Worm (Caenorhabditis elegans): ENCODE results near the gene srlf-23.

srlf-23 gene

ce11 chrV:878567-878966, 14.8 kb downstream of the srlf-23 start, which contains the start of gene T02B11.8:
T02B11.8 (minus strand) TSS chrV:878667.
- TF ChIP-seq hnd-1 (tag; optimal IDR thresholded peaks at IDR 0.05), result no peak
- TF ChIP-seq ama-1 (optimal IDR thresholded peaks at IDR 0.05), result no peak
- no peak for TF ChIP-seq ceh-36 (tag; optimal IDR thresholded peaks at IDR 0.05)
- no peak for TF ChIP-seq hmg-4 (GFP tag; optimal IDR thresholded peaks at IDR 0.05)
- no peak for TF ChIP-seq ets-7 (tag; optimal IDR thresholded peaks at IDR 0.05)
- TF ChIP-seq aly-1 (tag; optimal IDR thresholded peaks at IDR 0.05), result no peak
- TF ChIP-seq ceh-13 (GFP tag; optimal IDR thresholded peaks at IDR 0.05), result no peak
- no peak for TF ChIP-seq B0310.2 (tag; optimal IDR thresholded peaks at IDR 0.05)
- no peak for TF ChIP-seq hmbx-1 (tag; optimal IDR thresholded peaks at IDR 0.05)
- no peak for TF ChIP-seq scrt-1 (GFP tag; IDR thresholded peaks at IDR 0.05)

ce11 chrV:875945-876344, 17.4 kb downstream of the srlf-23 start, which contains the start of gene T02B11.9:
T02B11.9 (plus strand) TSS chrV:876245.
- TF ChIP-seq ceh-13 (GFP tag; optimal IDR thresholded peaks at IDR 0.05) (no peak), sea-1 (GFP tag; conservative IDR thresholded peaks at IDR 0.05) (no peak), tbx-37 (GFP tag; conservative IDR thresholded peaks at IDR 0.05) (no peak), ets-7 (tag; optimal IDR thresholded peaks at IDR 0.05) (no peak), scrt-1 (GFP tag; IDR thresholded peaks at IDR 0.05) (no peak), ama-1 (optimal IDR thresholded peaks at IDR 0.05) (no peak), hnd-1 (tag; optimal IDR thresholded peaks at IDR 0.05) (no peak)

- TF ChIP-seq tra-4 (tag; optimal IDR thresholded peaks at IDR 0.05), result no peak
- TF ChIP-seq hmbx-1 (tag; optimal IDR thresholded peaks at IDR 0.05), result no peak
- no peak for TF ChIP-seq tbx-11 (GFP tag; IDR thresholded peaks at IDR 0.05)
- TF ChIP-seq hmg-4 (GFP tag; optimal IDR thresholded peaks at IDR 0.05), result no peak
- no peak for TF ChIP-seq tbx-37 (GFP tag; conservative IDR thresholded peaks at IDR 0.05)
- TF ChIP-seq ets-7 (tag; optimal IDR thresholded peaks at IDR 0.05), result no peak
- no peak for TF ChIP-seq aly-1 (tag; optimal IDR thresholded peaks at IDR 0.05)
- TF ChIP-seq ceh-36 (tag; optimal IDR thresholded peaks at IDR 0.05), result no peak
- no peak for TF ChIP-seq ama-1 (optimal IDR thresholded peaks at IDR 0.05)
- TF ChIP-seq B0310.2 (tag; optimal IDR thresholded peaks at IDR 0.05), result no peak
- no peak for TF ChIP-seq hnd-1 (tag; optimal IDR thresholded peaks at IDR 0.05)
- TF ChIP-seq F13C5.2 (tag; optimal IDR thresholded peaks at IDR 0.05), result no peak
- no peak for TF ChIP-seq sea-1 (GFP tag; conservative IDR thresholded peaks at IDR 0.05)
- TF ChIP-seq flt-1 (GFP tag; IDR thresholded peaks at IDR 0.05), result no peak
- no peak for TF ChIP-seq ceh-13 (GFP tag; optimal IDR thresholded peaks at IDR 0.05)
- TF ChIP-seq pes-1 (GFP tag; IDR thresholded peaks at IDR 0.05), result no peak
- no peak for TF ChIP-seq scrt-1 (GFP tag; IDR thresholded peaks at IDR 0.05)
Observed at ce11 chrV:871029-871428, 22.3 kb downstream of the srlf-23 start, which contains the start of gene T02B11.4. T02B11.4 (minus strand) TSS chrV:871129.

ce11 chrV:866729-867128, 26.6 kb downstream of the srlf-23 start, which contains the start of gene T02B11.3:
T02B11.3 (minus strand) TSS chrV:866829.
- no peak for TF ChIP-seq pes-1 (GFP tag; IDR thresholded peaks at IDR 0.05)
- TF ChIP-seq hnd-1 (tag; optimal IDR thresholded peaks at IDR 0.05), result no peak
- no peak for TF ChIP-seq ceh-36 (tag; optimal IDR thresholded peaks at IDR 0.05)
- TF ChIP-seq tra-4 (tag; optimal IDR thresholded peaks at IDR 0.05), result no peak

ce11 chrV:858841-859456, 34.4 kb downstream of the srlf-23 start:
- TF ChIP-seq pes-1 (GFP tag; IDR thresholded peaks at IDR 0.05), result peak; percentile 62
- TF ChIP-seq sea-1 (GFP tag; conservative IDR thresholded peaks at IDR 0.05), result no peak
- peak; percentile 44; the same call in 1 of the 2 replicates for TF ChIP-seq flt-1 (GFP tag; IDR thresholded peaks at IDR 0.05)
- no peak for TF ChIP-seq ceh-13 (GFP tag; optimal IDR thresholded peaks at IDR 0.05)

- TF ChIP-seq ceh-36 (tag; optimal IDR thresholded peaks at IDR 0.05) (no peak), tbx-37 (GFP tag; conservative IDR thresholded peaks at IDR 0.05) (no peak), ama-1 (optimal IDR thresholded peaks at IDR 0.05) (no peak), F13C5.2 (tag; optimal IDR thresholded peaks at IDR 0.05) (no peak), hmbx-1 (tag; optimal IDR thresholded peaks at IDR 0.05) (no peak), flt-1 (GFP tag; IDR thresholded peaks at IDR 0.05) (no peak), tra-4 (tag; optimal IDR thresholded peaks at IDR 0.05) (no peak), sea-1 (GFP tag; conservative IDR thresholded peaks at IDR 0.05) (no peak), B0310.2 (tag; optimal IDR thresholded peaks at IDR 0.05) (no peak), pes-1 (GFP tag; IDR thresholded peaks at IDR 0.05) (no peak), aly-1 (tag; optimal IDR thresholded peaks at IDR 0.05) (no peak), hmg-4 (GFP tag; optimal IDR thresholded peaks at IDR 0.05) (no peak), hnd-1 (tag; optimal IDR thresholded peaks at IDR 0.05) (no peak), scrt-1 (GFP tag; IDR thresholded peaks at IDR 0.05) (no peak), tbx-11 (GFP tag; IDR thresholded peaks at IDR 0.05) (no peak), ceh-13 (GFP tag; optimal IDR thresholded peaks at IDR 0.05) (no peak), ets-7 (tag; optimal IDR thresholded peaks at IDR 0.05) (no peak)
Observed at ce11 chrV:856549-856948, 36.8 kb downstream of the srlf-23 start, which contains the start of gene K09C6.2. K09C6.2 (plus strand) TSS chrV:856849.

ce11 chrV:854966-855365, 38.4 kb downstream of the srlf-23 start, which contains the start of gene K09C6.9:
K09C6.9 (minus strand) TSS chrV:855066.
- TF ChIP-seq tra-4 (tag; optimal IDR thresholded peaks at IDR 0.05) (no peak), scrt-1 (GFP tag; IDR thresholded peaks at IDR 0.05) (no peak), pes-1 (GFP tag; IDR thresholded peaks at IDR 0.05) (no peak), ets-7 (tag; optimal IDR thresholded peaks at IDR 0.05) (no peak), ceh-13 (GFP tag; optimal IDR thresholded peaks at IDR 0.05) (no peak), ama-1 (optimal IDR thresholded peaks at IDR 0.05) (no peak), flt-1 (GFP tag; IDR thresholded peaks at IDR 0.05) (no peak), tbx-11 (GFP tag; IDR thresholded peaks at IDR 0.05) (no peak), B0310.2 (tag; optimal IDR thresholded peaks at IDR 0.05) (no peak), hnd-1 (tag; optimal IDR thresholded peaks at IDR 0.05) (no peak), hmg-4 (GFP tag; optimal IDR thresholded peaks at IDR 0.05) (no peak), ceh-36 (tag; optimal IDR thresholded peaks at IDR 0.05) (no peak), aly-1 (tag; optimal IDR thresholded peaks at IDR 0.05) (no peak), hmbx-1 (tag; optimal IDR thresholded peaks at IDR 0.05) (no peak), F13C5.2 (tag; optimal IDR thresholded peaks at IDR 0.05) (no peak), sea-1 (GFP tag; conservative IDR thresholded peaks at IDR 0.05) (no peak), tbx-37 (GFP tag; conservative IDR thresholded peaks at IDR 0.05) (no peak)
